Worm (Caenorhabditis elegans) whole organism, L4 larva: Measurements from ENCODE around the gene C14A11.9.

Source experiments
- F10B5.3 ChIP-seq: sonication (generic microtip); optimal IDR thresholded peaks from 2 replicates; lab custom pipeline; 2016; ENCODE audit warnings: mild to moderate bottlenecking, missing genetic modification characterization, missing compliant biosample characterization
- F26F4.8 ChIP-seq: fragments of 200-800 bp; sonication (Bioruptor generic); conservative IDR thresholded peaks from 2 replicates; pipeline ENCODE4 v1.3.6; 2022; ENCODE audit warnings: missing genetic modification characterization, missing compliant biosample characterization
- ama-1 ChIP-seq: fragments of 150-350 bp; optimal IDR thresholded peaks from 2 replicates; lab custom pipeline; 2014; ENCODE audit warnings: inconsistent platforms, mixed read lengths
- ces-1 ChIP-seq: fragments of 150-350 bp; sonication (generic microtip); optimal IDR thresholded peaks from 4 replicates; lab custom pipeline; 2014; ENCODE audit warnings: missing biosample characterization, missing genetic modification reagents, missing genetic modification characterization
- daf-16 ChIP-seq, 3 experiments: sonication (generic microtip); optimal IDR thresholded peaks; 2 replicates each; lab custom pipeline; 2016 to 2017; ENCODE audit warnings: missing genetic modification characterization in 3 of 3, missing genetic modification reagents in 3 of 3, mild to moderate bottlenecking in 2 of 3, missing compliant biosample characterization in 2 of 3, missing biosample characterization in 1 of 3, moderate library complexity in 1 of 3
- dmd-6 ChIP-seq: fragments of 200-800 bp; sonication (Bioruptor generic); IDR thresholded peaks from 2 replicates; pipeline ENCODE4 v1.3.6; 2022; ENCODE audit warnings: missing genetic modification reagents, missing genetic modification characterization, missing compliant biosample characterization
- egl-27 ChIP-seq: sonication (generic microtip); optimal IDR thresholded peaks from 3 replicates; lab custom pipeline; 2017; ENCODE audit warnings: missing biosample characterization, missing genetic modification reagents, missing genetic modification characterization
- egl-43 ChIP-seq: fragments of 200-800 bp; sonication (Bioruptor generic); IDR thresholded peaks from 2 replicates; pipeline ENCODE4 v1.3.6; 2022; ENCODE audit warnings: missing genetic modification reagents, missing genetic modification characterization, missing compliant biosample characterization
- gei-8 ChIP-seq: fragments of 200-800 bp; sonication (Bioruptor generic); optimal IDR thresholded peaks from 2 replicates; lab custom pipeline; 2018; ENCODE audit warnings: mild to moderate bottlenecking, missing genetic modification characterization, missing compliant biosample characterization
- hif-1 ChIP-seq, 2 experiments: sonication (generic microtip); optimal IDR thresholded peaks; 2 replicates each; lab custom pipeline; 2016 to 2017; ENCODE audit warnings: missing compliant biosample characterization in 2 of 2, missing genetic modification characterization in 2 of 2, missing genetic modification reagents in 2 of 2, missing genotype in 2 of 2, mild to moderate bottlenecking in 1 of 2
- hlh-11 ChIP-seq: fragments of 200-800 bp; sonication (Bioruptor generic); optimal IDR thresholded peaks from 2 replicates; lab custom pipeline; 2018; ENCODE audit warnings: mild to moderate bottlenecking, missing genetic modification characterization, missing compliant biosample characterization
- hlh-30 ChIP-seq: sonication (generic microtip); optimal IDR thresholded peaks from 2 replicates; lab custom pipeline; 2017; ENCODE audit warnings: antibody characterized with exemption, mild to moderate bottlenecking, missing genetic modification characterization, missing compliant biosample characterization; ENCODE audit not compliant: insufficient read depth
- nhr-102 ChIP-seq: sonication (generic microtip); optimal IDR thresholded peaks from 2 replicates; lab custom pipeline; 2016; ENCODE audit warnings: mild to moderate bottlenecking, missing genetic modification characterization, moderate library complexity, missing compliant biosample characterization
- nhr-11 ChIP-seq: fragments of 150-350 bp; optimal IDR thresholded peaks from 2 replicates; lab custom pipeline; 2014; ENCODE audit warnings: missing biosample characterization, missing genetic modification characterization
- nhr-111 ChIP-seq: fragments of 200-800 bp; sonication (Bioruptor generic); optimal IDR thresholded peaks from 2 replicates; lab custom pipeline; 2018; ENCODE audit warnings: mild to moderate bottlenecking, missing genetic modification characterization, missing compliant biosample characterization
- nhr-25 ChIP-seq: sonication (generic microtip); optimal IDR thresholded peaks from 2 replicates; lab custom pipeline; 2017; ENCODE audit warnings: missing genetic modification characterization, mild to moderate bottlenecking, missing compliant biosample characterization, antibody characterized with exemption, moderate library complexity, borderline replicate concordance; ENCODE audit not compliant: insufficient read depth
- nhr-41 ChIP-seq: fragments of 200-800 bp; sonication (Bioruptor generic); IDR thresholded peaks from 2 replicates; pipeline ENCODE4 v1.3.6; 2022; ENCODE audit warnings: missing genetic modification reagents, missing genetic modification characterization, missing compliant biosample characterization
- nhr-42 ChIP-seq: fragments of 200-800 bp; sonication (Bioruptor generic); IDR thresholded peaks from 2 replicates; pipeline ENCODE4 v1.3.6; 2022; ENCODE audit warnings: missing genetic modification characterization, missing compliant biosample characterization
- nhr-48 ChIP-seq: sonication (generic microtip); optimal IDR thresholded peaks from 2 replicates; lab custom pipeline; 2016; ENCODE audit warnings: mild to moderate bottlenecking, missing genetic modification characterization, missing compliant biosample characterization
- pha-4 ChIP-seq, 2 experiments: fragments of 150-350 bp in 1 of 2; fragments of 200-800 bp in 1 of 2; sonication (Bioruptor generic) in 1 of 2; IDR thresholded peaks in 1 of 2; optimal IDR thresholded peaks in 1 of 2; 2 replicates each; pipeline versions ENCODE4 v1.3.6 to Lab custom; 2014 to 2022; ENCODE audit warnings: missing genetic modification characterization in 2 of 2, missing genetic modification reagents in 2 of 2, missing biosample characterization in 1 of 2, missing compliant biosample characterization in 1 of 2
- saeg-2 ChIP-seq: fragments of 200-800 bp; sonication (Bioruptor generic); IDR thresholded peaks from 2 replicates; pipeline ENCODE4 v1.3.6; 2022; ENCODE audit warnings: missing genetic modification reagents, missing genetic modification characterization, missing compliant biosample characterization
- tag-97 ChIP-seq: fragments of 200-800 bp; sonication (Bioruptor generic); IDR thresholded peaks from 2 replicates; pipeline ENCODE4 v1.3.6; 2022; ENCODE audit warnings: missing genetic modification characterization, missing compliant biosample characterization
- unc-62 ChIP-seq, 3 experiments: fragments of 150-350 bp in 1 of 3; sonication (generic microtip); optimal IDR thresholded peaks in 2 of 3; peaks in 1 of 3; 1 replicate in 1 of 3; 2 replicates in 2 of 3; lab custom pipeline; 2014 to 2017; ENCODE audit warnings: missing biosample characterization in 3 of 3, missing genetic modification characterization in 3 of 3, missing genetic modification reagents in 3 of 3, missing genotype in 1 of 3
- zfp-2 ChIP-seq: sonication (generic microtip); optimal IDR thresholded peaks from 2 replicates; lab custom pipeline; 2016; ENCODE audit warnings: mild to moderate bottlenecking, missing genetic modification characterization, missing compliant biosample characterization

C14A11.9 gene

DNA sequence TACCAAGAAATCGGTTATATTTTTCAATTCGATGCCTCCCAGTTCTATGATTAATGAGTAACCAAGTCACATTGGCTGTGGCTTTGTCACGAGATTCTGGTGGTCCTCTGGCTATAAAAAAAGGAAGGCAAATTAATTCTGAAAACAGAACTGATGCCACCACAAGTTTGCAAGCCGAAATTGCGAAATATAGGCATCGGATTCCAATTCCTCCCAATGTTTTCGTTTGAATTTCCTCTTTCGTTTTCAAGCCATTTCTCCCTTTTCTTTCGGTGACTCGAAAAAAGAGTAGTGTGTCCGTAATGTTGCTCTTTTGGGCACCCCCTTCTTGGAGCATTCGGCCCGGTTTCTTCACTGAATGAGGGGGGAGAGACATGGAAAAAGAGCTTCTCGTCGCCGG, 39.8 kb downstream of the C14A11.9 start, which contains the start of gene F55F1.2 (continued):
- no peak for TF ChIP-seq daf-16 (GFP tag; optimal IDR thresholded peaks at IDR 0.05; lab: Kevin White, UChicago)
- TF ChIP-seq daf-16 (tag; optimal IDR thresholded peaks at IDR 0.05; lab: Kevin White, UChicago), result no peak
- TF ChIP-seq zfp-2 (tag; lab: Kevin White, UChicago), result no peak
- no peak for TF ChIP-seq nhr-11
- no peak for TF ChIP-seq nhr-111 (GFP tag; lab: Kevin White, UChicago)
- TF ChIP-seq, all 104 proteins: peak for 2

DNA sequence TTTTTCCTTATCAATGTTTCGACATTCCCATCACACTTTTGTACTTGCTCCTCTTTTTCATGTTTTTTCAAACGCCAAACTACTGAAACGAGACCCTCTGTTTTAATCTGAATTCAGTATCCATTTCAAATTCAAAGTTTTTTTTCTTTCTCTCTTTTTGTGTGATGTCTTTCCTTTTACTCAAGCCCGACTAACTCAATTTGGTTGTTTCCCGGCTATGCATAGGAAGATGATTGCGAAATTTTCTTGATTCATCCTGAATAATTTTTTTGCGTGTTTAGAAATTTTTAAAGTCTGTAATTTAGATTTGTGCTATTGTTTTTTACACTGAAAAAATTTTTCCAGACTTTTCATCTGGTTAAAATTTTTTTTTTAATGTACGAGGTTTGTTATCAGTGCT, 45.2 kb downstream of the C14A11.9 start:
- no peak for TF ChIP-seq F10B5.3
- TF ChIP-seq nhr-48 (tag; lab: Kevin White, UChicago), result no peak
- TF ChIP-seq nhr-102 (tag; lab: Kevin White, UChicago), result no peak
- no peak for TF ChIP-seq hlh-11 (tag; lab: Kevin White, UChicago)
- TF ChIP-seq hif-1 (tag; optimal IDR thresholded peaks at IDR 0.05; lab: Kevin White, UChicago), result no peak
- no peak for TF ChIP-seq gei-8 (GFP tag; lab: Kevin White, UChicago)
- TF ChIP-seq tag-97 (GFP tag; lab: Robert Waterston, UW), result no peak
- no peak for TF ChIP-seq nhr-25 (tag; lab: Kevin White, UChicago)
- TF ChIP-seq F26F4.8 (GFP tag; lab: Robert Waterston, UW), result no peak
- TF ChIP-seq unc-62 (GFP tag; optimal IDR thresholded peaks at IDR 0.05 in 1 of 2; lab: Kevin White, UChicago), result peak in 1 of 2 experiments; percentile 37
- TF ChIP-seq unc-62 (tag; optimal IDR thresholded peaks at IDR 0.05; lab: Kevin White, UChicago), result no peak
- TF ChIP-seq ces-1, result peak; percentile 42
- TF ChIP-seq pha-4 (GFP tag; IDR thresholded peaks at IDR 0.05; lab: Robert Waterston, UW), result no peak
- TF ChIP-seq pha-4 (tag; optimal IDR thresholded peaks at IDR 0.05; lab: Kevin White, UChicago), result no peak
- 0 out of 2 replicates have a peak, but pooled peaks have one; percentile 5 for TF ChIP-seq dmd-6 (GFP tag; lab: Robert Waterston, UW)
- no peak for TF ChIP-seq daf-16 (GFP tag; optimal IDR thresholded peaks at IDR 0.05; lab: Kevin White, UChicago)
- TF ChIP-seq daf-16 (tag; optimal IDR thresholded peaks at IDR 0.05; lab: Kevin White, UChicago), result no peak
- TF ChIP-seq ama-1 (lab: Kevin White, UChicago), result no peak
- TF ChIP-seq egl-43 (GFP tag; lab: Robert Waterston, UW), result no peak

DNA sequence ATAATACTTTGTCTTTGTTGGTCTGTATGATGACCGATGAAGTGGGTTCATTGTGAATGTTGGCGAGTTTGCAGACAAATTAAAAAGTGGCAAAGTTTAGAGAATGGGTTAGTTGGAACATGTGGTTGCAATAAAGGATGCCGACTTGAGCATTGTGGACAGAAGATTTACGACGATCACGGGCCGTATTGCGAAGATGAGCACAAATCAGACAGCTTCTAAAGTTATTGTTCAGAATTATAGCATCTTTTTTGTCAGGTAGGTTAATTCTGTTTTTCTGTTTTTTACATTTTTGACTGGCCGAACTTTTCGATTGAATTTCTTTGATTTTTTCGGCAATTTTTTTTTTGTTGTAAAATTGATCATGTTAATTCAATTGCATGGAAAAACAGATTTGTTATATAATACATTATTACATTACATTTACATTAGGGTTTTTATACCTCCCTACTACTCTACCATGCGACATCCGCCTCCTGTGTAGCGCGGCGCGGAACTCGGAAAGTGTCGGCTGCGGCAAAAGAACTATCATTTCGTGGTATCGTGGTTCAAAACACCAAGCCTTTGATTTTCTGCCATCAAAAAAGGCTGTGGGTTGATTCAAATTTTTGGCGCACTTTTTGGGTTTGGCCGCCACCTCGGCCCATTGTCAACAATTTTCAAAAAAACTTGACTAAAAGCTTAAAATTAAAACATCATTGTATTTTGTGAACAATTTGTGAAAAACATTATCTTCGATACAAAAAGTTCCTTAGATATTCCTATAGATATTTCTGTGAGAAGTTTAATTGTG, 45.8 kb downstream of the C14A11.9 start, which contains the start of gene unc-2:
Gene unc-2 (minus strand): TSS at position 51 of the 793 bp plus-strand sequence.
- no peak for TF ChIP-seq hlh-30
- TF ChIP-seq nhr-102 (tag; lab: Kevin White, UChicago), result no peak
- no peak for TF ChIP-seq egl-27
- no peak for TF ChIP-seq nhr-41 (GFP tag; lab: Robert Waterston, UW)
- TF ChIP-seq saeg-2 (GFP tag; lab: Robert Waterston, UW), result 0 out of 2 replicates have a peak, but pooled peaks have one; percentile 21
- 0 out of 2 replicates have a peak, but pooled peaks have one; percentile 41 for TF ChIP-seq nhr-42 (GFP tag; lab: Robert Waterston, UW)
